Worm (Caenorhabditis elegans) whole organism, L1 larva: ENCODE data around the gene arx-3.

ENCODE experiments used
- C04F5.9 ChIP-seq: sonication (generic microtip); optimal IDR thresholded peaks from 2 replicates; lab custom pipeline; 2016; ENCODE audit warnings: missing genetic modification characterization, missing compliant biosample characterization
- ama-1 ChIP-seq: fragments of 150-350 bp; optimal IDR thresholded peaks from 2 replicates; lab custom pipeline; 2014
- ceh-63 ChIP-seq: fragments of 200-800 bp; sonication (Bioruptor generic); optimal IDR thresholded peaks from 2 replicates; lab custom pipeline; 2018; ENCODE audit warnings: mild to moderate bottlenecking, missing genetic modification characterization, missing compliant biosample characterization
- elt-3 ChIP-seq, 6 experiments: fragments of 150-350 bp in 1 of 6; sonication (generic microtip); optimal IDR thresholded peaks; 2 replicates each; lab custom pipeline; 2017 to 2018; ENCODE audit warnings: missing biosample characterization in 6 of 6, missing genetic modification characterization in 6 of 6, inconsistent platforms in 1 of 6
- ets-5 ChIP-seq: fragments of 200-800 bp; sonication (Bioruptor generic); IDR thresholded peaks from 2 replicates; pipeline ENCODE4 v1.3.6; 2022; ENCODE audit warnings: missing genetic modification characterization, missing compliant biosample characterization
- jun-1 ChIP-seq: fragments of 150-350 bp; optimal IDR thresholded peaks from 2 replicates; lab custom pipeline; 2014; ENCODE audit warnings: missing biosample characterization, missing genetic modification reagents, missing genetic modification characterization
- lin-35 ChIP-seq, 2 experiments: fragments of 150-350 bp; optimal IDR thresholded peaks; 2 replicates each; lab custom pipeline; 2014; ENCODE audit warnings: missing biosample characterization in 2 of 2, missing genetic modification characterization in 2 of 2, missing genetic modification reagents in 2 of 2
- nhr-237 ChIP-seq: fragments of 150-350 bp; optimal IDR thresholded peaks from 2 replicates; lab custom pipeline; 2014; ENCODE audit warnings: missing biosample characterization, missing genetic modification characterization
- nhr-77 ChIP-seq: fragments of 150-350 bp; optimal IDR thresholded peaks from 2 replicates; lab custom pipeline; 2014; ENCODE audit warnings: missing biosample characterization, missing genetic modification characterization
- skn-1 ChIP-seq: fragments of 150-350 bp; optimal IDR thresholded peaks from 2 replicates; lab custom pipeline; 2014; ENCODE audit warnings: missing biosample characterization, missing genetic modification characterization
- unc-30 ChIP-seq: sonication (generic microtip); optimal IDR thresholded peaks from 2 replicates; lab custom pipeline; 2017; ENCODE audit warnings: missing biosample characterization, missing genetic modification characterization
- unc-86 ChIP-seq: sonication (generic microtip); optimal IDR thresholded peaks from 2 replicates; lab custom pipeline; 2016; ENCODE audit warnings: missing genetic modification characterization, missing compliant biosample characterization

ce11 chrIII:12013718-12014117 is 44.5 kb downstream of the arx-3 start:
- TF ChIP-seq C04F5.9 (no peak), ama-1 (lab: Kevin White, UChicago) (no peak), nhr-237 (no peak), nhr-77 (tag; lab: Kevin White, UChicago) (no peak), unc-30 (tag; lab: Kevin White, UChicago) (no peak), jun-1 (tag; lab: Kevin White, UChicago) (no peak), elt-3 (tag; optimal IDR thresholded peaks at IDR 0.05; lab: Kevin White, UChicago) (no peak), ceh-63 (no peak), skn-1 (tag; lab: Kevin White, UChicago) (no peak), ets-5 (no peak), unc-86 (tag; lab: Kevin White, UChicago) (no peak), lin-35 (GFP tag; optimal IDR thresholded peaks at IDR 0.05; lab: Kevin White, UChicago) (no peak)
